Fruit fly (Drosophila melanogaster) whole organism, prepupa: ENCODE results near the gene CG4911.
A peak's percentile ranks its signal among the peaks of the same experiment; 100 is the strongest.

Experiments
- Blimp-1 ChIP-seq: fragments of 200-800 bp; sonication (Bioruptor generic); optimal IDR thresholded peaks from 3 replicates; lab custom pipeline; 2017; ENCODE audit warnings: missing biosample characterization, missing genetic modification characterization, mild to moderate bottlenecking, moderate library complexity, missing genetic modification reagents
- CG10669 ChIP-seq: fragments of 200-800 bp; sonication (Bioruptor generic); optimal IDR thresholded peaks from 3 replicates; lab custom pipeline; 2018; ENCODE audit warnings: missing biosample characterization, mild to moderate bottlenecking, missing genetic modification characterization, moderate library complexity
- CG11294 ChIP-seq: fragments of 200-800 bp; sonication (Bioruptor generic); IDR thresholded peaks from 2 replicates; pipeline ENCODE4 v1.3.6; 2022; ENCODE audit warnings: missing biosample characterization, missing genetic modification characterization
- CG11902 ChIP-seq: fragments of 200-800 bp; sonication (Bioruptor generic); optimal IDR thresholded peaks from 3 replicates; lab custom pipeline; 2016; ENCODE audit warnings: missing biosample characterization, missing genetic modification characterization
- CG15336 ChIP-seq: fragments of 200-800 bp; sonication (Bioruptor generic); IDR thresholded peaks from 2 replicates; pipeline ENCODE4 v1.3.6; 2022; ENCODE audit warnings: missing biosample characterization, missing genetic modification characterization
- CG1621 ChIP-seq: fragments of 200-800 bp; sonication (Bioruptor generic); optimal IDR thresholded peaks from 3 replicates; lab custom pipeline; 2018; ENCODE audit warnings: missing biosample characterization, mild to moderate bottlenecking, missing genetic modification characterization
- CG31627 ChIP-seq: fragments of 200-800 bp; sonication (Bioruptor generic); optimal IDR thresholded peaks from 3 replicates; lab custom pipeline; 2016; ENCODE audit warnings: missing biosample characterization, missing genetic modification characterization
- CG32006 ChIP-seq: fragments of 200-800 bp; sonication (Bioruptor generic); optimal IDR thresholded peaks from 3 replicates; lab custom pipeline; 2017; ENCODE audit warnings: missing biosample characterization, mild to moderate bottlenecking, missing genetic modification characterization
- CG4318 ChIP-seq: fragments of 200-800 bp; sonication (Bioruptor generic); optimal IDR thresholded peaks from 3 replicates; lab custom pipeline; 2017; ENCODE audit warnings: missing biosample characterization, mild to moderate bottlenecking, missing genetic modification characterization
- CG6163 ChIP-seq: fragments of 200-800 bp; sonication (Bioruptor generic); IDR thresholded peaks from 3 replicates; pipeline ENCODE4 v1.3.6; 2022; ENCODE audit warnings: missing biosample characterization, missing genetic modification characterization
- CG6276 ChIP-seq: fragments of 200-800 bp; sonication (Bioruptor generic); optimal IDR thresholded peaks from 2 replicates; lab custom pipeline; 2017; ENCODE audit warnings: missing biosample characterization, mild to moderate bottlenecking, missing genetic modification characterization
- CG7368 ChIP-seq: fragments of 200-800 bp; sonication (Bioruptor generic); optimal IDR thresholded peaks from 3 replicates; lab custom pipeline; 2016; ENCODE audit warnings: missing biosample characterization, missing genetic modification characterization
- CG8119 ChIP-seq: fragments of 200-800 bp; sonication (Bioruptor generic); IDR thresholded peaks from 3 replicates; pipeline ENCODE4 v1.3.6; 2022; ENCODE audit warnings: missing biosample characterization, missing genetic modification characterization
- CG8319 ChIP-seq: fragments of 200-800 bp; sonication (Bioruptor generic); optimal IDR thresholded peaks from 3 replicates; lab custom pipeline; 2016; ENCODE audit warnings: missing biosample characterization, missing genetic modification characterization
- CG8632 ChIP-seq: fragments of 200-800 bp; sonication (Bioruptor generic); optimal IDR thresholded peaks from 3 replicates; lab custom pipeline; 2016; ENCODE audit warnings: missing biosample characterization, missing genetic modification characterization
- Eip78C ChIP-seq: fragments of 200-800 bp; sonication (Bioruptor generic); peaks from one replicate; lab custom pipeline; 2016; ENCODE audit warnings: missing biosample characterization, missing genetic modification characterization
- Eip93F ChIP-seq: fragments of 200-800 bp; sonication (Bioruptor generic); optimal IDR thresholded peaks from 2 replicates; lab custom pipeline; 2016; ENCODE audit warnings: missing biosample characterization, mild to moderate bottlenecking, missing genetic modification characterization
- Ets21C ChIP-seq: fragments of 200-800 bp; sonication (Bioruptor generic); optimal IDR thresholded peaks from 3 replicates; lab custom pipeline; 2016; ENCODE audit warnings: missing biosample characterization, missing genetic modification characterization
- Gug ChIP-seq: fragments of 200-800 bp; sonication (Bioruptor generic); IDR thresholded peaks from 2 replicates; pipeline ENCODE4 v1.3.6; 2022; ENCODE audit warnings: missing biosample characterization, missing genetic modification characterization
- Hr39 ChIP-seq: fragments of 200-800 bp; sonication (Bioruptor generic); optimal IDR thresholded peaks from 2 replicates; lab custom pipeline; 2016; ENCODE audit warnings: missing biosample characterization, missing genetic modification characterization
- Hr4 ChIP-seq: fragments of 200-800 bp; sonication (Bioruptor generic); optimal IDR thresholded peaks from 3 replicates; lab custom pipeline; 2016; ENCODE audit warnings: missing biosample characterization, missing genetic modification characterization
- Smox ChIP-seq: fragments of 200-800 bp; sonication (Bioruptor generic); optimal IDR thresholded peaks from 3 replicates; lab custom pipeline; 2016; ENCODE audit warnings: missing biosample characterization, missing genetic modification characterization
- Sox102F ChIP-seq: fragments of 200-800 bp; sonication (Bioruptor generic); optimal IDR thresholded peaks from 2 replicates; lab custom pipeline; 2016; ENCODE audit warnings: missing biosample characterization, mild to moderate bottlenecking, missing genetic modification characterization
- Sox14 ChIP-seq: fragments of 200-800 bp; sonication (Bioruptor generic); optimal IDR thresholded peaks from 3 replicates; lab custom pipeline; 2016; ENCODE audit warnings: missing biosample characterization, missing genetic modification characterization
- Sox15 ChIP-seq: fragments of 200-800 bp; sonication (Bioruptor generic); optimal IDR thresholded peaks from 3 replicates; lab custom pipeline; 2016; ENCODE audit warnings: missing biosample characterization, missing genetic modification characterization
- achi ChIP-seq: fragments of 200-800 bp; sonication (Bioruptor generic); optimal IDR thresholded peaks from 3 replicates; lab custom pipeline; 2016; ENCODE audit warnings: missing biosample characterization, missing genetic modification characterization
- dac ChIP-seq: fragments of 200-800 bp; sonication (Bioruptor generic); optimal IDR thresholded peaks from 2 replicates; lab custom pipeline; 2017; ENCODE audit warnings: missing biosample characterization, mild to moderate bottlenecking, missing genetic modification characterization
- eg ChIP-seq: fragments of 200-800 bp; sonication (Bioruptor generic); IDR thresholded peaks from 3 replicates; pipeline ENCODE4 v1.3.6; 2022; ENCODE audit warnings: missing biosample characterization, missing genetic modification characterization
- lz ChIP-seq: fragments of 200-800 bp; sonication (Bioruptor generic); optimal IDR thresholded peaks from 3 replicates; lab custom pipeline; 2016; ENCODE audit warnings: missing biosample characterization, missing genetic modification characterization
- pdm3 ChIP-seq: fragments of 200-800 bp; sonication (Bioruptor generic); optimal IDR thresholded peaks from 3 replicates; lab custom pipeline; 2016; ENCODE audit warnings: missing biosample characterization, missing genetic modification characterization
- spab ChIP-seq: fragments of 200-800 bp; sonication (Bioruptor generic); optimal IDR thresholded peaks from 2 replicates; lab custom pipeline; 2017; ENCODE audit warnings: missing biosample characterization, mild to moderate bottlenecking, missing genetic modification characterization, missing genetic modification reagents
- ss ChIP-seq, 2 experiments: fragments of 200-800 bp; sonication (Bioruptor generic); optimal IDR thresholded peaks; 2 replicates in 1 of 2; 3 replicates in 1 of 2; lab custom pipeline; 2017 to 2018; ENCODE audit warnings: mild to moderate bottlenecking in 2 of 2, missing biosample characterization in 2 of 2, missing genetic modification characterization in 2 of 2, moderate library complexity in 1 of 2
- svp ChIP-seq: fragments of 200-800 bp; sonication (Bioruptor generic); peaks from one replicate; lab custom pipeline; 2016; ENCODE audit warnings: missing biosample characterization, missing genetic modification characterization

Gene CG4911

DNA sequence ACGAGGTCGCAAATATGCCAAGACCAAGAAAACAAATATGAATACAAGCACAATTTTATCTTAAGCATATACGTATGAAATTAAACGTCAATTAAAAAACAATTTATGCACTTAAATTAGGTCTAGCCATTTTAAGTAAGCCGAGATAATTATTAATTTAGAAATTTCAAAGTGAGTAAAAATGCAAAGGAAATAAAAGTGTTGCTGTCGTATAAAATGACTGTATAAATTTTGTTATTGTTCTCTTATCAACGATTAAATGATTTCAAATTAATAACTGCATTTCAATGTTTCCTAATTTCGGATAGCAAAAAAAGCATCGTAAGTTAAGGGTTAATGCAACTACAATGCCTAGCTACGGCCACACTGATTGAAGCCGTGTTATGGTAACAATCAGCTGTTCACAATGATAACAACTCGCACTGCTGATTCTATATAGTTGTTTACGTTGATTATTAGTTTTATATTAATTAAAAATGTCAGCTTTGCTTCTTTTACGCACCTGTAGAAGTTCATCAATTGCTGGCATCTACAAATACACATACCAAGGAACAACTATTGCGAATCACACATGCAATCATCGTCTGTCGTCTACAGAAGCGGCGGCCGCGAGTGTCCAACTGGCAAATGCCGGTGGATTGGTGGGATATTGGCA lies at the start of gene CG4911, which contains the start of gene CG4942 (continued):
- TF ChIP-seq eg (GFP tag; lab: Robert Waterston, UW) (peak; percentile 81), pdm3 (GFP tag; lab: Kevin White, UChicago) (peak; percentile 74), Eip78C (GFP tag; lab: Kevin White, UChicago) (peak; percentile 51), CG8632 (GFP tag; lab: Kevin White, UChicago) (peak; percentile 39), Sox102F (GFP tag; lab: Kevin White, UChicago) (peak; percentile 55), CG31627 (GFP tag; lab: Kevin White, UChicago) (peak; percentile 83), spab (GFP tag; lab: Kevin White, UChicago) (no peak), ss (GFP tag; optimal IDR thresholded peaks at IDR 0.05; lab: Kevin White, UChicago) (no peak), CG11902 (peak; percentile 57)

DNA sequence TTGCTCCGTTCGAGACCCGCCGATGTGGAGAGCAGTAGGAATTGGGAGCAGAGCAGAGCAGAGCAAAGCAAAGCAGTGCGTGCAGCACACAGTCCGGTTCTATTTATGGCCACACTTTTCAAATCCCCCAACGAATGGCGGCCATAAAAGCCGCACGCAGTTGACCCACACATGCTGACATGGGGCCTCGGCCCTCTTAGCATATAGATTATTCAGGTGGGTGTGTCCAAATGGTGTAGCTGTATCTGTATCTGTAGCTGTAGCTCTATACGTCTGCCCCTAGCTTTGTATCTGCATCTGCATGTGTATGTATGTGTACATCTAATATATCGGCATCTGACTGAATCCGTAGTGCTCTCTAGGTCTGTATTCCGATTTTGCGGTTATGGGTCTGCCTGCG lies 48.8 kb upstream of the CG4911 start:
- no peak for TF ChIP-seq CG32006 (GFP tag; lab: Kevin White, UChicago)
- TF ChIP-seq svp (GFP tag; lab: Kevin White, UChicago), result no peak
- no peak for TF ChIP-seq Eip93F (GFP tag; lab: Kevin White, UChicago)
- TF ChIP-seq CG8632 (GFP tag; lab: Kevin White, UChicago), result no peak

DNA sequence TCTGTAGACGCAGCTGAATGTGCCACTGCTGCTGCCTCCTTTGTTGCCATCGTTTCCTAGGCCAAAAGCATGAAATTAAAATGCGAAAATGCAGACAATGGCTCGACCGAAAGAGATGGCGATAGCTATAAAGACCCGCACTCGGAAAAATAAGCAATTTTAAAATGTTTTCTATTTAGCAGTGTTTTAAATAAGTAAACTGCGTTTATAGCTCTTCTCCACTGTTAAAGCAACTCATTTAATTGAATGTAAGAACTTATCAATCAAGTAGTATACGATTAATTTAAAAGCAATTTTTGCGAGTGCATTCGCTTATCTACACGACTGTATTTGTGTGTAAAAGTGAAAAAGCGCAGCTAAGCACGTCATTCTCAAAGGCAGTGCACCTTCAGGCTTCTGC lies 47.0 kb upstream of the CG4911 start:
- TF ChIP-seq CG15336 (GFP tag; lab: Robert Waterston, UW) (peak; percentile 38; the same call in 1 of the 2 replicates), Sox102F (GFP tag; lab: Kevin White, UChicago) (no peak), Ets21C (no peak), Hr4 (GFP tag; lab: Kevin White, UChicago) (peak; percentile 40), CG6163 (GFP tag; lab: Robert Waterston, UW) (0 out of 3 replicates have a peak, but pooled peaks have one; percentile 31), eg (GFP tag; lab: Robert Waterston, UW) (peak; percentile 71), Gug (GFP tag; lab: Robert Waterston, UW) (peak; percentile 47), CG1621 (tag; lab: Kevin White, UChicago) (no peak), Sox15 (GFP tag; lab: Kevin White, UChicago) (no peak), CG32006 (GFP tag; lab: Kevin White, UChicago) (peak; percentile 34), Eip78C (GFP tag; lab: Kevin White, UChicago) (peak; percentile 61), svp (GFP tag; lab: Kevin White, UChicago) (peak; percentile 62), CG11294 (GFP tag; lab: Robert Waterston, UW) (peak; percentile 29; the same call in 1 of the 2 replicates), CG6276 (GFP tag; lab: Kevin White, UChicago) (peak; percentile 3), CG8319 (GFP tag; lab: Kevin White, UChicago) (no peak), CG8119 (GFP tag; lab: Robert Waterston, UW) (0 out of 3 replicates have a peak, but pooled peaks have one; percentile 34), pdm3 (GFP tag; lab: Kevin White, UChicago) (peak; percentile 4)

DNA sequence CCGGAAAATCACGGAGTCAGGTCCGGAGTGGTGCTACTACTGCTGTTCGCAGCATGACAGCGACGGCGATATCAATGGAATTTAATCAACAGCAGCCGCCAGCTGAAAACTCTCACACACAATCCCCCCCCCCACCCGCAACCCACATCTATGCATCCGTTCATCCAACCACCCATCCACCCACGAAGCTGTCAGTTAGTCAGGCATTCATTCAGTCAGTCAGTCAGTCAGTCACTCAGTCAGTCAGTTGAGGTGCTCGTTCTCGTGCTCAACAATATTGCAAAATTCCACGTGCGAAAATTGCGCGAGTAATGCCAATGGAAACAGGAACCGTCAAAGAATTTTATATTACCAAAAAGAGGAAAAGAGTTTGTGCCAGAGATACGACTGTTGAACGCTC lies 43.1 kb upstream of the CG4911 start:
- no peak for TF ChIP-seq CG10669 (GFP tag; lab: Kevin White, UChicago)
- TF ChIP-seq, all 60 proteins: peak for 0

DNA sequence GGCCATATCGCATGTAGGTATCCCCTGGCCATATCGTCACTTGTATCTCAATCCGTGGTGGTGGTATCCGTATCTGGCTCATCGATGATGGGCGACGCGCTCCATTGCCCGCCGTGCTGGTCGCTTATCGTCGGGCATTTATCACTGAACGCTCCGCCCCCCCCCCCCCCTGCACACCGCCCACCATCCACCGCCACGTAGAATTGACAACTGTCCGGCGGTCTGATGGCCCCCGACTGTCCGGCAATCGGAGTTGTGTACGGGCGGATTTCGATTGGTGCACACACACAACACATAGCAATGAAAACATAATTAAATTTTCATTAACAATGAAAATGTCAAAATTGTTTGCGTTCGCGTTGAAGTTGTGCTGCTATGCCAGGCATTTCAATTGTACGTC lies 41.9 kb upstream of the CG4911 start:
- TF ChIP-seq Hr39 (GFP tag; lab: Kevin White, UChicago) (no peak), Sox14 (no peak), Blimp-1 (GFP tag; lab: Kevin White, UChicago) (no peak), CG7368 (no peak), eg (GFP tag; lab: Robert Waterston, UW) (no peak), svp (GFP tag; lab: Kevin White, UChicago) (no peak), CG31627 (GFP tag; lab: Kevin White, UChicago) (no peak), lz (GFP tag; lab: Kevin White, UChicago) (no peak), achi (GFP tag; lab: Kevin White, UChicago) (no peak), dac (no peak), CG8632 (GFP tag; lab: Kevin White, UChicago) (no peak), CG15336 (GFP tag; lab: Robert Waterston, UW) (no peak), spab (GFP tag; lab: Kevin White, UChicago) (no peak), CG4318 (GFP tag; lab: Kevin White, UChicago) (no peak), CG8119 (GFP tag; lab: Robert Waterston, UW) (no peak), Eip78C (GFP tag; lab: Kevin White, UChicago) (no peak), Smox (no peak), CG11902 (no peak)
